Fruit fly (Drosophila melanogaster): Measurements from ENCODE around the gene CG42714.

dm6 chr3L:6266321-6266720 lies 32.5 kb upstream of the CG42714 start:
- no peak for TF ChIP-seq ken (GFP tag; IDR thresholded peaks at IDR 0.05)
- TF ChIP-seq CG12769 (tag; optimal IDR thresholded peaks at IDR 0.05) = no peak
- TF ChIP-seq btn (GFP tag; optimal IDR thresholded peaks at IDR 0.05) = no peak
- TF ChIP-seq Atf3 (GFP tag; optimal IDR thresholded peaks at IDR 0.05) = no peak
- no peak for TF ChIP-seq ssp (GFP tag; IDR thresholded peaks at IDR 0.05)
- TF ChIP-seq CG7357 (GFP tag; IDR thresholded peaks at IDR 0.05) = no peak
- TF ChIP-seq CG34376 (GFP tag; optimal IDR thresholded peaks at IDR 0.05) = no peak
- TF ChIP-seq oc (tag; optimal IDR thresholded peaks at IDR 0.05) = no peak
- no peak for TF ChIP-seq corto (GFP tag; optimal IDR thresholded peaks at IDR 0.05)
- TF ChIP-seq CG12659 (GFP tag; optimal IDR thresholded peaks at IDR 0.05) = no peak
- no peak for TF ChIP-seq fu2 (GFP tag; optimal IDR thresholded peaks at IDR 0.05)
- TF ChIP-seq ato (GFP tag; IDR thresholded peaks at IDR 0.05; ENCODE audit: partially characterized antibody) = no peak
- TF ChIP-seq gfzf (GFP tag; optimal IDR thresholded peaks at IDR 0.05) = no peak
